4 worm cellular contexts compared by ENCODE assay signal in the genomic region with DNA sequence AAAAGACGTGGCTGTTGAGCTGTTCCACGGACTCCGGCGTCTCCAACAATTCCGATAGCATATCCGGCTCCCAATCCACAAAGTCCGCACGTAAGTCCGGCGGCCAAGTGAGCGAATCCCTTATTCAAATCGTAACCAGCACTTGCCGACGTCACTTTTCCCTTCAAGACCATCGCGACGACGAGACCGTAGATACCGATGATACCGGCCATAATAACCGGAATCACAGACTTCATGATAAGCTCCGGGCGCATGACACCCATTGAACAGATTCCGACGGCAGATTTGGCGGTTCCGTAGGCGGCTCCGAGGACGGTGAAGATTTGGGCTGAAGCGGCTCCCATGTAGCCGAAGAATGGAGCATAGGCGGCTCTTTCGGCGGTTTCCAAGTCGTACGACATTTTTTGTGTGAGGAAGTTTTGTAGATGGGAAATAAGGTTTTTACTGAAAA.
TF ChIP-seq lines count a peak whose summit lies in the region.

A gene (minus strand): TSS at position 401 of the 451 bp plus-strand sequence.

TF ChIP-seq in whole organism, L3 larva, 47 proteins besides CTCF, POLR2A, EP300 and RAD21:
- TF ChIP-seq mdl-1 (tag; optimal IDR thresholded peaks at IDR 0.05; lab: Kevin White, UChicago) (no peak), ama-1 (optimal IDR thresholded peaks at IDR 0.05; lab: Kevin White, UChicago) (peak; percentile 48)

TF ChIP-seq in whole organism, L4 larva, 104 proteins besides CTCF, POLR2A, EP300 and RAD21:
- TF ChIP-seq hlh-11 (tag; optimal IDR thresholded peaks at IDR 0.05; lab: Kevin White, UChicago) (no peak), ceh-20 (GFP tag; IDR thresholded peaks at IDR 0.05; lab: Robert Waterston, UW) (no peak), set-16 (GFP tag; IDR thresholded peaks at IDR 0.05; lab: Robert Waterston, UW) (peak; percentile 46; the same call in 1 of the 2 replicates), vab-7 (GFP tag; IDR thresholded peaks at IDR 0.05; lab: Robert Waterston, UW) (no peak), D1046.2 (GFP tag; IDR thresholded peaks at IDR 0.05; lab: Robert Waterston, UW) (0 out of 2 replicates have a peak, but pooled peaks have one; percentile 45), daf-8 (GFP tag; IDR thresholded peaks at IDR 0.05; lab: Robert Waterston, UW) (no peak), dmd-8 (GFP tag; IDR thresholded peaks at IDR 0.05; lab: Robert Waterston, UW) (no peak), zag-1 (tag; optimal IDR thresholded peaks at IDR 0.05; lab: Kevin White, UChicago) (no peak), mxl-2 (GFP tag; conservative IDR thresholded peaks at IDR 0.05; lab: Robert Waterston, UW) (no peak), spr-3 (GFP tag; optimal IDR thresholded peaks at IDR 0.05; lab: Kevin White, UChicago) (peak; percentile 42), ama-1 (optimal IDR thresholded peaks at IDR 0.05; lab: Kevin White, UChicago) (no peak), gei-8 (GFP tag; optimal IDR thresholded peaks at IDR 0.05; lab: Kevin White, UChicago) (peak; percentile 8), aha-1 (tag; lab: Kevin White, UChicago) (peak; percentile 62), F37D6.2 (tag; optimal IDR thresholded peaks at IDR 0.05; lab: Kevin White, UChicago) (no peak), mdl-1 (tag; optimal IDR thresholded peaks at IDR 0.05; lab: Kevin White, UChicago) (no peak), egl-43 (GFP tag; IDR thresholded peaks at IDR 0.05; lab: Robert Waterston, UW) (peak; percentile 59; the same call in 1 of the 2 replicates), T20F7.1 (GFP tag; optimal IDR thresholded peaks at IDR 0.05; lab: Kevin White, UChicago) (no peak), Y48G9A.11 (GFP tag; IDR thresholded peaks at IDR 0.05; lab: Robert Waterston, UW) (no peak), madf-9 (GFP tag; conservative IDR thresholded peaks at IDR 0.05; lab: Robert Waterston, UW) (no peak)
TF ChIP-seq in whole organism, L4 larva: peak in this region for 6.

TF ChIP-seq in whole organism, midembryonic, 9 proteins besides CTCF, POLR2A, EP300 and RAD21:
- 0 out of 2 replicates have a peak, but pooled peaks have one; percentile 28 for TF ChIP-seq ztf-29 (GFP tag; IDR thresholded peaks at IDR 0.05; lab: Robert Waterston, UW)
- no peak for TF ChIP-seq klf-2 (GFP tag; conservative IDR thresholded peaks at IDR 0.05; lab: Robert Waterston, UW)

TF ChIP-seq in whole organism, young adult, 124 proteins besides CTCF, POLR2A, EP300 and RAD21:
- TF ChIP-seq fkh-3 (tag; optimal IDR thresholded peaks at IDR 0.05; lab: Kevin White, UChicago) (no peak), zfh-2 (GFP tag; conservative IDR thresholded peaks at IDR 0.05; lab: Robert Waterston, UW) (peak; percentile 66), pbrm-1 (GFP tag; IDR thresholded peaks at IDR 0.05; lab: Robert Waterston, UW) (0 out of 2 replicates have a peak, but pooled peaks have one; percentile 5), hsf-1 (GFP tag; IDR thresholded peaks at IDR 0.05; lab: Robert Waterston, UW) (0 out of 2 replicates have a peak, but pooled peaks have one; percentile 6), mcd-1 (GFP tag; IDR thresholded peaks at IDR 0.05; lab: Robert Waterston, UW) (0 out of 2 replicates have a peak, but pooled peaks have one; percentile 36), akir-1 (GFP tag; optimal IDR thresholded peaks at IDR 0.05; lab: Kevin White, UChicago) (no peak)
